Worm (Caenorhabditis elegans) whole organism, dauer: ENCODE data around the gene dsc-1.

Experiments
- unc-62 ChIP-seq: sonication (generic microtip); optimal IDR thresholded peaks from 2 replicates; lab custom pipeline; 2017; ENCODE audit warnings: missing biosample characterization, missing genetic modification reagents, missing genetic modification characterization

dsc-1 gene

ce11 chrX:15034787-15035186 lies at the start of gene dsc-1:
TSS of gene dsc-1 (minus strand) at chrX:15034832.
- no peak for TF ChIP-seq unc-62 (GFP tag; lab: Kevin White, UChicago)

ce11 chrX:15084395-15084794 lies 49.8 kb upstream of the dsc-1 start, which contains the start of gene F09B12.5:
TSS of gene F09B12.5 (plus strand) at chrX:15084695.
- TF ChIP-seq unc-62 (GFP tag; lab: Kevin White, UChicago) = no peak

- no peak for TF ChIP-seq unc-62 (GFP tag; lab: Kevin White, UChicago)
Observed at ce11 chrX:15083795-15084194, 49.2 kb upstream of the dsc-1 start, which contains the start of gene H40L08.1. TSS of gene H40L08.1 (minus strand) at chrX:15084086.

- no peak for TF ChIP-seq unc-62 (GFP tag; lab: Kevin White, UChicago)
Observed at ce11 chrX:15081486-15081885, 46.9 kb upstream of the dsc-1 start.

ce11 chrX:15079406-15079805 lies 44.8 kb upstream of the dsc-1 start:
- no peak for TF ChIP-seq unc-62 (GFP tag; lab: Kevin White, UChicago)

- TF ChIP-seq unc-62 (GFP tag; lab: Kevin White, UChicago) = no peak
Observed at ce11 chrX:15078276-15078675, 43.6 kb upstream of the dsc-1 start.

- TF ChIP-seq unc-62 (GFP tag; lab: Kevin White, UChicago) = no peak
Observed at ce11 chrX:15077597-15078261, 43.1 kb upstream of the dsc-1 start, which contains the start of the genes H40L08.8, H40L08.2 and H40L08.7. TSS of gene H40L08.8 (minus strand) at chrX:15077633. TSS of gene H40L08.2 (minus strand) at chrX:15077744. TSS of gene H40L08.7 (minus strand) at chrX:15077744.

ce11 chrX:15076909-15077308 lies 42.3 kb upstream of the dsc-1 start:
- TF ChIP-seq unc-62 (GFP tag; lab: Kevin White, UChicago) = no peak

- no peak for TF ChIP-seq unc-62 (GFP tag; lab: Kevin White, UChicago)
Observed at ce11 chrX:15076042-15076565, 41.5 kb upstream of the dsc-1 start, which contains the start of the genes H40L08.3 and H40L08.9. TSS of gene H40L08.3 (minus strand) at chrX:15076092. TSS of gene H40L08.9 (minus strand) at chrX:15076480.

ce11 chrX:15075170-15075569 lies 40.5 kb upstream of the dsc-1 start:
- TF ChIP-seq unc-62 (GFP tag; lab: Kevin White, UChicago) = no peak

- TF ChIP-seq unc-62 (GFP tag; lab: Kevin White, UChicago) = no peak
Observed at ce11 chrX:15073479-15073878, 38.8 kb upstream of the dsc-1 start.

ce11 chrX:15072877-15073276 lies 38.2 kb upstream of the dsc-1 start:
- TF ChIP-seq unc-62 (GFP tag; lab: Kevin White, UChicago) = no peak

- TF ChIP-seq unc-62 (GFP tag; lab: Kevin White, UChicago) = no peak
Observed at ce11 chrX:15070137-15070536, 35.5 kb upstream of the dsc-1 start.

ce11 chrX:15069242-15069641 lies 34.6 kb upstream of the dsc-1 start, which contains the start of gene mam-6:
TSS of gene mam-6 (minus strand) at chrX:15069342.
- TF ChIP-seq unc-62 (GFP tag; lab: Kevin White, UChicago) = no peak

ce11 chrX:15060303-15060702 lies 25.7 kb upstream of the dsc-1 start, which contains the start of gene fbxa-96:
TSS of gene fbxa-96 (minus strand) at chrX:15060403.
- no peak for TF ChIP-seq unc-62 (GFP tag; lab: Kevin White, UChicago)

ce11 chrX:15057900-15058299 lies 23.3 kb upstream of the dsc-1 start:
- TF ChIP-seq unc-62 (GFP tag; lab: Kevin White, UChicago) = no peak

- TF ChIP-seq unc-62 (GFP tag; lab: Kevin White, UChicago) = no peak
Observed at ce11 chrX:15056737-15057136, 22.1 kb upstream of the dsc-1 start, which contains the start of gene H03G16.5. TSS of gene H03G16.5 (minus strand) at chrX:15056837.
